Fruit fly (Drosophila melanogaster): ENCODE measurements around the gene Pep.

Pep gene

DNA sequence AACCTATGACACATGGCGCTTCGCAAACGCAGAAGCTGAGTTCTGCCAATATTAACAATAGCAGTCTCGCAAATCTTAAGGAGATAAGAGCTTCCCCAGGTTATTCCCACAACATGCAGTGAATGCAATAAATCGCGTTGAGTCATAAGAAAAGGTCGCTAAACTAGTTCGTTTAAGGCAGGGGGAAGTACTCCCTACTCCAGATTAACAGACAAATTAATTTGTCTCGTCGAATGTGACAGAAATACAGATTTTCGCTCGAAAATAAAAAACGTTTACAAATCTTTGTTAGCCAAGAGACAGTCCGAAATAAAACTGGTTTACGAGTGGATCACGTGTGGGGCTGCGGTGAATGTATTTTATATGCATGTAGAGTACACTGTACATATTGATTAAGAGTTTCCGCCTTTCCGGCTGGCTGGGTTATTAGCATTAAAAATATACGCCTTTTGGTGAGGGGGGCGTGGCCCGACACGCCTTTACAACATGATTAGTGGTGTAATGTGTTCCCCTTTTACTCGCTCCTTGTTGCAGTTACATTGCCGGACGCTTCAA is 19.2 kb downstream of the Pep start:
- TF ChIP-seq CTCF (optimal IDR thresholded peaks at IDR 0.05) (no peak), CG8478 (optimal IDR thresholded peaks at IDR 0.05) (no peak)

dm6 chr3L:17625014-17625413 is 19.8 kb downstream of the Pep start:
- TF ChIP-seq CTCF (optimal IDR thresholded peaks at IDR 0.05) (no peak), CG8478 (optimal IDR thresholded peaks at IDR 0.05) (no peak)

dm6 chr3L:17624208-17624826 is 20.5 kb downstream of the Pep start:
- TF ChIP-seq CG8478 (optimal IDR thresholded peaks at IDR 0.05) (no peak), CTCF (optimal IDR thresholded peaks at IDR 0.05) (no peak)

DNA sequence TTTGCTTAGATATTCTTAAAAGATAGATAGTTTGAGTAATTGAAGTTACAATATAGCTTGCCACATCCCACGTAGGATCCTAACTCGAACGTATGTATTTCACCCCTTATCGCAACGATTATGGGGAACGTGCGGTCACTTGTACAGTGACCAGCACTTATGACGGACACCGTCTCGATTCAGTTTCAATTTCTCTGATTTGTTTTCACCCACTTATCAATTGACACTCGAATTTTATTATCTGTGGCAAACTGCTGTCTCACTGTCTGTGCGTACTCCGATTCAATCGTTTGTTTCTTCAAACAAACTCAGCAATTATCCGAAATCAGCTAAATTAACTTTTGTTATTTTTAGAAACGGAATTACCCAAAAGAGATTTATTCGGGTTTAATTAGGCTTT is 21.9 kb downstream of the Pep start:
- TF ChIP-seq CTCF (optimal IDR thresholded peaks at IDR 0.05): no peak
- TF ChIP-seq CG8478 (optimal IDR thresholded peaks at IDR 0.05): no peak

dm6 chr3L:17622081-17622850 is 22.6 kb downstream of the Pep start:
- TF ChIP-seq CTCF (optimal IDR thresholded peaks at IDR 0.05) (no peak), CG8478 (optimal IDR thresholded peaks at IDR 0.05) (no peak)

dm6 chr3L:17621451-17621946 is 23.3 kb downstream of the Pep start, which contains the start of the genes Vps60 and anchor:
TSS of gene Vps60 (minus strand) at chr3L:17621625.
TSS of gene anchor (plus strand) at chr3L:17621824.
- TF ChIP-seq CTCF (optimal IDR thresholded peaks at IDR 0.05) (no peak), CG8478 (optimal IDR thresholded peaks at IDR 0.05) (no peak)

dm6 chr3L:17619209-17619705 is 25.6 kb downstream of the Pep start, which contains the start of gene Eip74EF:
TSS of gene Eip74EF (minus strand) at chr3L:17619325.
- TF ChIP-seq CG8478 (optimal IDR thresholded peaks at IDR 0.05) (no peak), CTCF (optimal IDR thresholded peaks at IDR 0.05) (no peak)

dm6 chr3L:17616876-17617279 is 28.0 kb downstream of the Pep start:
- TF ChIP-seq CTCF (optimal IDR thresholded peaks at IDR 0.05) (no peak), CG8478 (optimal IDR thresholded peaks at IDR 0.05) (no peak)

DNA sequence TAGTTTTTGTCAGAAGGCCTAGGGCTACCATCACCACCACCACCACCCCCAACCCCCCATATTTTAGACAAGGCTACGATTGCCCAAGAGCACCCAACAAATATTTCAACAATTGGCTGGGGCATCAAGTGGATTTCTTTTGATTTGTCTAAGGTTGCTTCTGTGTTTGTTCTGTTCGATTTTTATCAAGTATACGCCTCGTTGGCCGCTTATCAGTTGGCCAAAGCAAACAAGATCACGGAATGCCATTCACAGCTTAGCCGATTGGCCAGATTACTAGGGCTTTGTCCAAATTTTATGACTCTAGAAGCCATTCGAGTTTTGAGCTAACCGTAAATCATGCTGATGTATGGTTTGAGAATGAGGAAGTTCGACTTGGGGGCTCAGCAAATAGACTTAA is 29.0 kb downstream of the Pep start:
- TF ChIP-seq CTCF (optimal IDR thresholded peaks at IDR 0.05) (no peak), CG8478 (optimal IDR thresholded peaks at IDR 0.05) (no peak)

DNA sequence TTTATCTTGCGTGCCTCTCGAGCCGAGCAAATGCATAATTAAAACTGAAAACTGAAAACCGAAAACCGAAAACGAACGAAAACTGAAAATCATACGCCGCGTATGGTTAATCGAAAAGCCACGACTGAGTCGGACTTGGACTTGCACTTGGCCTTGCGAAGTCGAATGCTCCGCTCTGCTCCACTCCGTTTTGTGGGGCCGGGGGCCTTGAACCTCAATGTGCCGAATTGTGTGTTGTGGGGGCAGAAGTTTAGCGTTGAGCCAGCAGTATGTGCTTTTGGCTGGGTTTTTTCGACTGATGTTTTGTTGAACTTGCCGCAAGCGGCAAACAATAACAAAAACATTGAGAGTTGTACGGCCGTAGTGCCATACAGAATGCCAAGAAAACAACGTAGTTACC is 29.6 kb downstream of the Pep start:
- no peak for TF ChIP-seq CTCF (optimal IDR thresholded peaks at IDR 0.05)
- no peak for TF ChIP-seq CG8478 (optimal IDR thresholded peaks at IDR 0.05)

DNA sequence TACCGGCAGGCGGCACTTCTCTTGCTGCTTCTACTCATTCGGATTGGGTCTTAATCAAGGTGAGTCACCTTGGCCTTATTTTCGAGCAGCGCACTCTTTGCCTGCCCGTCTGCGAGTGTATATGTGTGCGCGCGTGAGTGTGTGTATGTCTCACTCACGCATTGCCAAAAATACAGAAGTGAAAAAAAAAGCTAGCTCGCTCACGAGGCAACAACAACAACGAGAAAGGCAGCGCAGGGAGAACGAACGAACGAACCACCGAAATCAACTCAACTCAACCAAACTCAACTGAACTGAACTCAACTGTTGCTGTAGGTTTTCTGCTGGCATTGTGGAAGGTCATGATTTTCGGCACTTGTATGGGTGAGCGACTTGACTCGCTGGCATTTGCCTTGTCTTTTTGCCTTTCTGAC is 30.9 kb downstream of the Pep start:
- no peak for TF ChIP-seq CTCF (optimal IDR thresholded peaks at IDR 0.05)
- no peak for TF ChIP-seq CG8478 (optimal IDR thresholded peaks at IDR 0.05)

- TF ChIP-seq CTCF (optimal IDR thresholded peaks at IDR 0.05): no peak
- TF ChIP-seq CG8478 (optimal IDR thresholded peaks at IDR 0.05): no peak
These were observed 31.5 kb downstream of the Pep start for dm6 chr3L:17613292-17613734.

DNA sequence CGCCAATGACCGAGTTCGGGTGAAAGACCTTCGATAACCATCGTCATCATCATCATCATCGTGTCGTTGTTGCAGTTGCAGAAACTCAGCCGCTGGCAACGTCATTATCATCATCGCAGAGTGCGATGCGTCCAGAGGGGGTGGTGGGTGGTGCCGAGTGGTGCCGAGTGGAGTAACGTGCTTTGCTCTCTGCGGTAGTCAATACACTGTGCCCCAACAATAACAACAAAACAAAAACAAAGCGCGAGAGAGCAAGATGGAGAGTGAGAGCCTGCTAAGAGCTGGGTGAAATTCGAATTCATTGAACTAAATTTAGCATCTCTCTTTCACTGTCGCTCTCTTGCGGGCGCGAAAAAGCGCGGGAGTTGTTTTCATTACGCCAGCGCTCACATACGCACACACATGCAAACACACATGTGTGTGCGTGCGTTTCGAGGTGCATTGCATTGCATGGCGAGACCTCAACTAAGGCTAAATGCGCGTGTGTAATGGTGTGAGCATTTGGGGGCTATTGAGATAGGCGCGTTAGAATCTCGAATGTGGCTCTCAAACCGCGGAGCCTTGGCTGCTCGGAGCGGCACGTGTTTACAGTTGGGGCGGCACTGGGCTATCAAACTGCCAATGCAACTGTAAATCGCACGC is 32.9 kb downstream of the Pep start:
- no peak for TF ChIP-seq CG8478 (optimal IDR thresholded peaks at IDR 0.05)
- TF ChIP-seq CTCF (optimal IDR thresholded peaks at IDR 0.05): peak; percentile 38 to 49

dm6 chr3L:17610896-17611711 is 33.7 kb downstream of the Pep start:
- TF ChIP-seq CG8478 (optimal IDR thresholded peaks at IDR 0.05) (no peak), CTCF (optimal IDR thresholded peaks at IDR 0.05) (no peak)
